Fruit fly (Drosophila melanogaster) whole organism, adult: ENCODE measurements around the gene Antdh.

ENCODE experiments used
- CG11617 ChIP-seq: fragments of 200-800 bp; sonication (Bioruptor generic); optimal IDR thresholded peaks from 2 replicates; lab custom pipeline; 2017; ENCODE audit warnings: mild to moderate bottlenecking, missing biosample characterization, missing genetic modification reagents, missing genetic modification characterization
- CG12768 ChIP-seq: fragments of 200-800 bp; sonication (Bioruptor generic); optimal IDR thresholded peaks from 2 replicates; lab custom pipeline; 2017; ENCODE audit warnings: missing biosample characterization, missing genetic modification characterization, mild to moderate bottlenecking, moderate library complexity, missing genetic modification reagents
- CG14711 ChIP-seq: fragments of 200-800 bp; sonication (Bioruptor generic); optimal IDR thresholded peaks from 2 replicates; lab custom pipeline; 2018; ENCODE audit warnings: missing biosample characterization, mild to moderate bottlenecking, missing genetic modification characterization, moderate library complexity
- CG1620 ChIP-seq: fragments of 200-800 bp; sonication (Bioruptor generic); optimal IDR thresholded peaks from 2 replicates; lab custom pipeline; 2016; ENCODE audit warnings: missing biosample characterization, missing genetic modification characterization
- CG33017 ChIP-seq: fragments of 200-800 bp; sonication (Bioruptor generic); optimal IDR thresholded peaks from 2 replicates; lab custom pipeline; 2018; ENCODE audit warnings: missing biosample characterization, mild to moderate bottlenecking, missing genetic modification characterization, moderate library complexity
- CG5204 ChIP-seq: fragments of 200-800 bp; sonication (Bioruptor generic); optimal IDR thresholded peaks from 2 replicates; lab custom pipeline; 2016; ENCODE audit warnings: missing biosample characterization, missing genetic modification characterization
- CG7045 ChIP-seq: fragments of 200-800 bp; sonication (Bioruptor generic); optimal IDR thresholded peaks from 2 replicates; lab custom pipeline; 2017; ENCODE audit warnings: missing biosample characterization, mild to moderate bottlenecking, missing genetic modification characterization
- CG7101 ChIP-seq: fragments of 200-800 bp; sonication (Bioruptor generic); optimal IDR thresholded peaks from 2 replicates; lab custom pipeline; 2018; ENCODE audit warnings: missing biosample characterization, mild to moderate bottlenecking, missing genetic modification characterization, moderate library complexity
- Clk ChIP-seq: fragments of 200-800 bp; sonication (Bioruptor generic); optimal IDR thresholded peaks from 2 replicates; lab custom pipeline; 2017; ENCODE audit warnings: missing biosample characterization, missing genetic modification characterization
- Crg-1 ChIP-seq: fragments of 200-800 bp; sonication (Bioruptor generic); optimal IDR thresholded peaks from 2 replicates; lab custom pipeline; 2016; ENCODE audit warnings: missing biosample characterization, missing genetic modification characterization
- Hr96 ChIP-seq: fragments of 200-800 bp; sonication (Bioruptor generic); optimal IDR thresholded peaks from 2 replicates; lab custom pipeline; 2016; ENCODE audit warnings: missing biosample characterization, missing genetic modification characterization
- Mnt ChIP-seq: fragments of 200-800 bp; sonication (Bioruptor generic); optimal IDR thresholded peaks from 2 replicates; lab custom pipeline; 2016; ENCODE audit warnings: missing biosample characterization, mild to moderate bottlenecking, missing genetic modification characterization
- bab1 ChIP-seq: fragments of 200-800 bp; sonication (Bioruptor generic); optimal IDR thresholded peaks from 3 replicates; lab custom pipeline; 2019; ENCODE audit warnings: missing biosample characterization, mild to moderate bottlenecking, missing genetic modification characterization, moderate library complexity
- cic ChIP-seq: fragments of 200-800 bp; sonication (Bioruptor generic); optimal IDR thresholded peaks from 2 replicates; lab custom pipeline; 2017; ENCODE audit warnings: missing biosample characterization, mild to moderate bottlenecking, missing genetic modification characterization, moderate library complexity
- cnc ChIP-seq, 2 experiments: fragments of >200 bp; optimal IDR thresholded peaks; 2 replicates each; lab custom pipeline; 2017
- kay ChIP-seq: fragments of 200-800 bp; sonication (Bioruptor generic); peaks from one replicate; lab custom pipeline; 2016; ENCODE audit warnings: missing biosample characterization, missing genetic modification characterization, borderline replicate concordance
- ovo ChIP-seq: fragments of 200-800 bp; sonication (Bioruptor generic); optimal IDR thresholded peaks from 2 replicates; lab custom pipeline; 2016; ENCODE audit warnings: missing biosample characterization, missing genetic modification characterization
- pad ChIP-seq: fragments of 200-800 bp; sonication (Bioruptor generic); optimal IDR thresholded peaks from 3 replicates; lab custom pipeline; 2017; ENCODE audit warnings: missing biosample characterization, missing genetic modification characterization, mild to moderate bottlenecking, moderate library complexity, missing genetic modification reagents
- tj ChIP-seq: fragments of 200-800 bp; sonication (Bioruptor generic); optimal IDR thresholded peaks from 3 replicates; lab custom pipeline; 2017; ENCODE audit warnings: missing biosample characterization, mild to moderate bottlenecking, missing genetic modification characterization, moderate library complexity
- toe ChIP-seq: fragments of 200-800 bp; sonication (Bioruptor generic); optimal IDR thresholded peaks from 2 replicates; lab custom pipeline; 2016; ENCODE audit warnings: missing biosample characterization, missing genetic modification characterization

Antdh gene

dm6 chrX:11149201-11149600, 19.7 kb downstream of the Antdh start, which contains the start of gene Lint-1:
Lint-1 (plus strand) TSS chrX:11149323.
- TF ChIP-seq CG5204 = peak; percentile 31
- TF ChIP-seq CG7101 = peak; percentile 33
- TF ChIP-seq toe (GFP tag; lab: Kevin White, UChicago) = peak; percentile 37
- no peak for TF ChIP-seq Hr96 (GFP tag; lab: Kevin White, UChicago)
- TF ChIP-seq CG7045 (GFP tag; lab: Kevin White, UChicago) = no peak
- no peak for TF ChIP-seq CG33017 (tag; lab: Kevin White, UChicago)
- TF ChIP-seq bab1 (GFP tag; lab: Kevin White, UChicago) = peak; percentile 19
- TF ChIP-seq tj (GFP tag; lab: Kevin White, UChicago) = peak; percentile 21
- no peak for TF ChIP-seq Clk
- TF ChIP-seq CG1620 (GFP tag; lab: Kevin White, UChicago) = peak; percentile 66
- no peak for TF ChIP-seq CG14711 (tag; lab: Kevin White, UChicago)
- TF ChIP-seq CG11617 (GFP tag; lab: Kevin White, UChicago) = no peak
- no peak for TF ChIP-seq Crg-1 (GFP tag; lab: Kevin White, UChicago)
- peak; percentile 6 for TF ChIP-seq ovo (GFP tag; lab: Kevin White, UChicago)
- peak; percentile 89 for TF ChIP-seq Mnt (GFP tag; lab: Kevin White, UChicago)

DNA sequence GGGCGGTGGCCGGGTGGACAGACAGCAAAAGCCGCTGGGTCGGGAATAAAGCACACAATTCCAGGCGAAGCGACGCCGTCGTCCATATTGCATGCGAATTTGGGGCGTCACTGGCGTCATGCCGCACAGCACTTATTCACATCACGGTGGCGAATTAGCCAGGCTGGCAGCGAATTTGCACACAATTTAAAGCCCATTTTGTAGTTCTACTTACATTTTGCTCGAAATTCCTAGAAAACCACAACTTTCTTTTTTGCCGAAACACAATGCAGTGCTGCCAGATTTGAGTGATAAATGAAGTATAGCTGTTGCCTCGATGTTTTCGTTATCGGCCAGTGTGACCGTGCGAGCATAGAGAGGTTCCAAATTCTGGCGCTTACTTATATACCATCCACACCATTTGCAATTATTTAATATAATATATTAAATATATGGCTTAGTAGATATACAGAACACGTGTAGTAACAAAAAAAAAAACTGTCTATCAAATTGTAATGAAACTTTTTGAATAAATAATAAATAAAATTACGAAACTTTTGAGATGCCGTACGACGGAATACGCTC, 20.5 kb downstream of the Antdh start, which contains the start of gene Ran:
Ran (minus strand) TSS at position 445 of the 564 bp plus-strand sequence.
- TF ChIP-seq Crg-1 (GFP tag; lab: Kevin White, UChicago) = no peak
- peak; percentile 53 for TF ChIP-seq bab1 (GFP tag; lab: Kevin White, UChicago)

DNA sequence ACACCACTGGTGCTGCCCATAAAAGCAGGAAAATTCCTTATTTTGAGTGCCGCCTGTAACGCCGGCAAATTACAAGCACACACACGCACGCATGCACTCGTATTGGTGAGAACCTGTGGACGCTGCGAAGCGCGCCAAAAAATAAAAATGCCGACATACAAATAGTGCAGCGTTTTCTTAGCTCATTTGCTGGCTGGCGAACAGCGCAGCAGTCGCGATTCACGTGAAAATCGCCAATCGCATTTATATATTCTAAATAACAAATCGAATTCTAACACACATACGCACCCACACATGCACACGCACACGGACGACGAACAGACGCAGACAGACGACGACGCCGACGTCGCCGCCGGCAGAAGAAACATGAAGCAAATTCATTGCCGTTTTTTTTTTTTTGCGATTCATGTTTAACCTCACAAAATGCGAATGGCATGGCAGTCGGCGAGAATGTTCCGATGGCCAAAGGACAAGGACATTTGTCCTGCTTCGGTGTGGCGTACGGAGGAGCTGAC, 21.2 kb downstream of the Antdh start:
- TF ChIP-seq CG1620 (GFP tag; lab: Kevin White, UChicago) = no peak
- no peak for TF ChIP-seq Crg-1 (GFP tag; lab: Kevin White, UChicago)
- no peak for TF ChIP-seq toe (GFP tag; lab: Kevin White, UChicago)
- TF ChIP-seq CG14711 (tag; lab: Kevin White, UChicago) = no peak
- no peak for TF ChIP-seq ovo (GFP tag; lab: Kevin White, UChicago)
- TF ChIP-seq CG33017 (tag; lab: Kevin White, UChicago) = no peak
- TF ChIP-seq tj (GFP tag; lab: Kevin White, UChicago) = peak; percentile 61
- no peak for TF ChIP-seq Hr96 (GFP tag; lab: Kevin White, UChicago)
- peak; percentile 81 for TF ChIP-seq Mnt (GFP tag; lab: Kevin White, UChicago)
- TF ChIP-seq cic (GFP tag; lab: Kevin White, UChicago) = peak; percentile 9

dm6 chrX:11146598-11147176, 22.2 kb downstream of the Antdh start:
- TF ChIP-seq Clk (no peak), cnc (optimal IDR thresholded peaks at IDR 0.05; lab: Kevin White, UChicago) (no peak), Crg-1 (GFP tag; lab: Kevin White, UChicago) (no peak), toe (GFP tag; lab: Kevin White, UChicago) (no peak), CG7045 (GFP tag; lab: Kevin White, UChicago) (peak; percentile 57), tj (GFP tag; lab: Kevin White, UChicago) (peak; percentile 70), CG12768 (GFP tag; lab: Kevin White, UChicago) (peak; percentile 53), CG5204 (peak; percentile 24), CG11617 (GFP tag; lab: Kevin White, UChicago) (peak; percentile 19), CG33017 (tag; lab: Kevin White, UChicago) (peak; percentile 63), Mnt (GFP tag; lab: Kevin White, UChicago) (no peak), ovo (GFP tag; lab: Kevin White, UChicago) (no peak), CG7101 (peak; percentile 62), CG14711 (tag; lab: Kevin White, UChicago) (peak; percentile 59), kay (no peak), bab1 (GFP tag; lab: Kevin White, UChicago) (peak; percentile 38), Hr96 (GFP tag; lab: Kevin White, UChicago) (no peak), cic (GFP tag; lab: Kevin White, UChicago) (no peak), pad (GFP tag; lab: Kevin White, UChicago) (peak; percentile 5), CG1620 (GFP tag; lab: Kevin White, UChicago) (no peak)

dm6 chrX:11144575-11144974, 24.3 kb downstream of the Antdh start:
- TF ChIP-seq CG11617 (GFP tag; lab: Kevin White, UChicago) (no peak), kay (no peak), pad (GFP tag; lab: Kevin White, UChicago) (no peak), CG7101 (no peak), ovo (GFP tag; lab: Kevin White, UChicago) (no peak), Crg-1 (GFP tag; lab: Kevin White, UChicago) (no peak), Clk (no peak), toe (GFP tag; lab: Kevin White, UChicago) (no peak), tj (GFP tag; lab: Kevin White, UChicago) (no peak), cnc (optimal IDR thresholded peaks at IDR 0.05; lab: Kevin White, UChicago) (no peak), CG7045 (GFP tag; lab: Kevin White, UChicago) (no peak), bab1 (GFP tag; lab: Kevin White, UChicago) (no peak), CG14711 (tag; lab: Kevin White, UChicago) (no peak)

- TF ChIP-seq cic (GFP tag; lab: Kevin White, UChicago) (no peak), CG1620 (GFP tag; lab: Kevin White, UChicago) (no peak), bab1 (GFP tag; lab: Kevin White, UChicago) (no peak), CG11617 (GFP tag; lab: Kevin White, UChicago) (no peak), Crg-1 (GFP tag; lab: Kevin White, UChicago) (no peak)
Observed at dm6 chrX:11143820-11144219, 25.0 kb downstream of the Antdh start, which contains the start of gene CG15201. CG15201 (plus strand) TSS chrX:11144120.
